Worm (Caenorhabditis elegans) whole organism, L3 larva: Measurements from ENCODE around the gene mex-5.

Source experiments
- fkh-2 ChIP-seq: fragments of 150-350 bp; optimal IDR thresholded peaks from 2 replicates; lab custom pipeline; 2014; ENCODE audit warnings: missing biosample characterization, missing genetic modification reagents, missing genetic modification characterization
- fos-1 ChIP-seq: fragments of 150-350 bp; optimal IDR thresholded peaks from 2 replicates; lab custom pipeline; 2014; ENCODE audit warnings: missing biosample characterization, missing genetic modification characterization
- jun-1 ChIP-seq: fragments of 150-350 bp; optimal IDR thresholded peaks from 2 replicates; lab custom pipeline; 2014; ENCODE audit warnings: missing biosample characterization, missing genetic modification reagents, missing genetic modification characterization
- lin-15B ChIP-seq: fragments of 150-350 bp; optimal IDR thresholded peaks from 2 replicates; lab custom pipeline; 2014; ENCODE audit warnings: missing biosample characterization, missing genetic modification characterization
- lin-39 ChIP-seq: fragments of 150-350 bp; optimal IDR thresholded peaks from 2 replicates; lab custom pipeline; 2018; ENCODE audit warnings: missing biosample characterization, missing genetic modification reagents, missing genetic modification characterization
- nhr-25 ChIP-seq: sonication (generic microtip); optimal IDR thresholded peaks from 2 replicates; lab custom pipeline; 2017; ENCODE audit warnings: missing biosample characterization, missing genetic modification characterization
- nhr-28 ChIP-seq: fragments of 150-350 bp; optimal IDR thresholded peaks from 2 replicates; lab custom pipeline; 2014; ENCODE audit warnings: missing biosample characterization, missing genetic modification characterization
- nhr-43 ChIP-seq: sonication (generic microtip); optimal IDR thresholded peaks from 2 replicates; lab custom pipeline; 2016; ENCODE audit warnings: mild to moderate bottlenecking, missing genetic modification characterization, missing compliant biosample characterization; ENCODE audit not compliant: poor library complexity, severe bottlenecking
- tbx-2 ChIP-seq: sonication (generic microtip); optimal IDR thresholded peaks from 2 replicates; lab custom pipeline; 2016; ENCODE audit warnings: mild to moderate bottlenecking, missing genetic modification characterization, missing compliant biosample characterization
- unc-62 ChIP-seq: fragments of 150-350 bp; sonication (generic microtip); optimal IDR thresholded peaks from 4 replicates; lab custom pipeline; 2014; ENCODE audit warnings: missing biosample characterization, missing genetic modification reagents, missing genetic modification characterization
- zag-1 ChIP-seq: fragments of 150-350 bp; optimal IDR thresholded peaks from 2 replicates; lab custom pipeline; 2014; ENCODE audit warnings: missing biosample characterization, missing genetic modification characterization
- ztf-11 ChIP-seq: fragments of 150-350 bp; optimal IDR thresholded peaks from 2 replicates; lab custom pipeline; 2014; ENCODE audit warnings: missing biosample characterization, missing genetic modification characterization

- TF ChIP-seq tbx-2 (no peak), fkh-2 (no peak), ztf-11 (tag; lab: Kevin White, UChicago) (no peak), zag-1 (tag; lab: Kevin White, UChicago) (no peak), jun-1 (tag; lab: Kevin White, UChicago) (no peak), unc-62 (GFP tag; lab: Kevin White, UChicago) (no peak), nhr-43 (tag; lab: Kevin White, UChicago) (no peak), fos-1 (tag; lab: Kevin White, UChicago) (no peak), lin-15B (no peak), lin-39 (tag; lab: Kevin White, UChicago) (no peak), nhr-25 (no peak), nhr-28 (no peak)
Observed at ce11 chrIV:13358488-13358887, 5.0 kb downstream of the mex-5 start, which contains the start of gene W02A2.8.
